Worm (Caenorhabditis elegans): ENCODE measurements around the gene K11H12.11.

ce11 chrIV:654526-655440, 15.6 kb downstream of the K11H12.11 start, which contains the start of the genes rpl-15 and K11H12.8:
- TF ChIP-seq nhr-237 (tag; optimal IDR thresholded peaks at IDR 0.05) (peak; percentile 99), nhr-28 (tag; optimal IDR thresholded peaks at IDR 0.05) (peak; percentile 78), pha-4 (tag; optimal IDR thresholded peaks at IDR 0.05) (peak; percentile 100), nhr-76 (tag; optimal IDR thresholded peaks at IDR 0.05) (no peak), sptf-1 (tag; optimal IDR thresholded peaks at IDR 0.05) (peak; percentile 98), lin-32 (GFP tag; optimal IDR thresholded peaks at IDR 0.05) (peak; percentile 75), ztf-11 (tag; optimal IDR thresholded peaks at IDR 0.05) (peak; percentile 92), drap-1 (GFP tag; optimal IDR thresholded peaks at IDR 0.05) (peak; percentile 92)

Data from whole organism, mixed stage, embryonic.